Worm (Caenorhabditis elegans) whole organism, L4 larva: ENCODE results near the gene F59G1.8.

Experiments used
- nhr-11 ChIP-seq: fragments of 150-350 bp; optimal IDR thresholded peaks from 2 replicates; lab custom pipeline; 2014; ENCODE audit warnings: missing biosample characterization, missing genetic modification characterization
- pqm-1 ChIP-seq: sonication (generic microtip); optimal IDR thresholded peaks from 2 replicates; lab custom pipeline; 2017; ENCODE audit warnings: missing biosample characterization, missing genetic modification characterization
- unc-62 ChIP-seq, 3 experiments: fragments of 150-350 bp in 1 of 3; sonication (generic microtip); optimal IDR thresholded peaks in 2 of 3; peaks in 1 of 3; 1 replicate in 1 of 3; 2 replicates in 2 of 3; lab custom pipeline; 2014 to 2017; ENCODE audit warnings: missing biosample characterization in 3 of 3, missing genetic modification characterization in 3 of 3, missing genetic modification reagents in 3 of 3, missing genotype in 1 of 3

DNA sequence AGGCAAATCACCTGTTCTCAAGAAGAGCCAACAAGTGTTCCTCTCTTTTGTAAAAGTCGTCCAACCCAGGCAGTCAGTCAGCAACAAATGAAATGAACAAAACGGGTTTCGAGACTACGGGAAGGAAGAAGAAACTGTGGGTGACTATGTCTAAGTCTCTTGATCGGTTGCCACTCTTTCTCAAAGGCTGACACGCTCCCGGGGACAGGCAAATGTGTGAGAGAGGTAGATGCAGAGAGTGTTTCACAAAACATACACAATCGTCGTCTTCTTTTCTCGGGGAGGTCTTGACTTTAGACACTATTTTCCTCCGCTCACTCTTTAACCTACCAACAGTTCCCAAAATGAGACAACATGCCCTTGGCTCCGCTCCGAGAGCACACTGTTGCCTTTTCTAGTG, 24.7 kb downstream of the F59G1.8 start:
- TF ChIP-seq pqm-1 (tag; lab: Kevin White, UChicago) = no peak
- peak in 1 of 2 experiments; percentile 51 for TF ChIP-seq unc-62 (GFP tag; optimal IDR thresholded peaks at IDR 0.05 in 1 of 2; lab: Kevin White, UChicago)
- TF ChIP-seq unc-62 (tag; optimal IDR thresholded peaks at IDR 0.05; lab: Kevin White, UChicago) = no peak
- TF ChIP-seq nhr-11 (tag; lab: Kevin White, UChicago) = no peak
